Fruit fly (Drosophila melanogaster): ENCODE data around the gene Ir100a.

DNA sequence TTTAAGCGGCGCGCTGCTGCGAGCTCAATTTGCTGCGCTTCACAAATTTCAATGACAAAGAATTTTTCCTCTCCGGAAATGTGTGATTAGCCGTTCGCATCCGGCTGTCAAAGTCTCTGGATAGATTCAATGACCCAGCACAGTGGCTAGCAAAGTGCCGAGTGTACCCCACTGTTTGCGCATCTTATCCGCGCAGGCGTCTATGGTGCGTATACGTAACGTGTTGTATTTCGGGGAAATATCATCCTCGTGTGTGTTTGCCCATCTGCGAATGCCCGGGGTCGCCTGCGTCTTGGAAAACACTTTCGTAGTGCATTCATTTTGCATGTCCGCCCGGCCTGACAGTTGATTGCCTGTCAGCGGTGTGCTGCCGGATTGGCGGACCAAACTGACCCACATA lies 23.4 kb downstream of the Ir100a start:
- peak; percentile 16 for TF ChIP-seq Ets97D (GFP tag; optimal IDR thresholded peaks at IDR 0.05)
- no peak for TF ChIP-seq lola (GFP tag; optimal IDR thresholded peaks at IDR 0.05)

All from whole organism, embryonic.